Fruit fly (Drosophila melanogaster): ENCODE results near the gene CG44153.

DNA sequence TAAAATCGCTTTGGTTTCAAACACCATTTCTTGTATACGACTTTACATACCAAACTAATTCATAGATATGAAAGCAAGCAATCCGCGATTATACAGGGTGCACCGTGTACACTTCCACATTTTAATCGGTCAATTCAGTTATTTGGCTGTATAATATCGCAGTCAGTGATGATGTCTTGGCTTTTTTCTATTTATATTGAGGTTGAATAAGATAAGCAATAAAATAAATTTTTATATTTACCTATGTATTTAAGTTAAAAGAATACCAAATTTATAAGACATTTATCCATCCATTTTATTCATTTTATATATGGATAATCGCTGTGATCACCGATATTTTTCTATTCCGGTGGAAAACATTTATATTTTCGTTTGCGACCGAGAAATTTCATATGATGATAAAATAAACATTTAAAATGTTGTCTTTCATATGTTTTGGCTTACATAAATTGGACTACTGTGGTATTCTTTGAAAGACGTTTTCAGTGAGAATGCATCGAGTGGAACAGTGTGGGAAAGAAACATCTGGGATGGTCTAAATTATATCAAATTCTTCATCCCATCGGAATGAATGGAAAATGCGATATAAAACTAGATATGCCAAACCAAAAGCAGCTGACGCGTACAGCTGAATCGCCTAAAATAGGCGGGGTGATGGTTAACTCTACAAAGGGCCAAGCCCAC is 46.8 kb upstream of the CG44153 start, which contains the start of gene CG5708:
- no peak for TF ChIP-seq psq (optimal IDR thresholded peaks at IDR 0.05)
- TF ChIP-seq h (optimal IDR thresholded peaks at IDR 0.05): no peak
- no peak for TF ChIP-seq ttk (optimal IDR thresholded peaks at IDR 0.05)
- TF ChIP-seq Myc (optimal IDR thresholded peaks at IDR 0.05): no peak
